Fruit fly (Drosophila melanogaster) whole organism, embryonic: ENCODE data around the gene CG14196.

Source experiments
- Awh ChIP-seq: fragments of 200-800 bp; sonication (Bioruptor generic); IDR thresholded peaks from 2 replicates; pipeline ENCODE4, ENCODE4 v1.3.6; 2022; ENCODE audit warnings: missing biosample characterization, missing genetic modification characterization
- Bdp1 ChIP-seq: fragments of 200-800 bp; sonication (Bioruptor generic); optimal IDR thresholded peaks from 3 replicates; lab custom pipeline; 2016; ENCODE audit warnings: missing biosample characterization, missing genetic modification characterization
- CG10209 ChIP-seq: fragments of 200-800 bp; sonication (Bioruptor generic); optimal IDR thresholded peaks from 3 replicates; lab custom pipeline; 2017; ENCODE audit warnings: missing biosample characterization, mild to moderate bottlenecking, missing genetic modification characterization, missing genetic modification reagents
- CG10543 ChIP-seq: fragments of 200-800 bp; sonication (Bioruptor generic); optimal IDR thresholded peaks from 3 replicates; lab custom pipeline; 2017; ENCODE audit warnings: missing biosample characterization, mild to moderate bottlenecking, missing genetic modification characterization, moderate library complexity
- CG14860 ChIP-seq: fragments of 200-800 bp; sonication (Bioruptor generic); IDR thresholded peaks from 3 replicates; pipeline ENCODE4 v1.3.6; 2022; ENCODE audit warnings: missing biosample characterization, missing genetic modification characterization; ENCODE audit not compliant: partially characterized antibody
- CG1529 ChIP-seq: fragments of 200-800 bp; sonication (Bioruptor generic); optimal IDR thresholded peaks from 3 replicates; lab custom pipeline; 2018; ENCODE audit warnings: missing biosample characterization, missing genetic modification characterization
- CG16813 ChIP-seq: fragments of 200-800 bp; sonication (Bioruptor generic); IDR thresholded peaks from 3 replicates; pipeline ENCODE4 v1.3.6; 2022; ENCODE audit warnings: missing biosample characterization, missing genetic modification characterization; ENCODE audit not compliant: partially characterized antibody
- CG16863 ChIP-seq: fragments of 200-800 bp; sonication (Bioruptor generic); optimal IDR thresholded peaks from 3 replicates; lab custom pipeline; 2016; ENCODE audit warnings: missing biosample characterization, missing genetic modification characterization
- CG17361 ChIP-seq: fragments of 200-800 bp; sonication (Bioruptor generic); IDR thresholded peaks from 3 replicates; pipeline ENCODE4 v1.3.6; 2022; ENCODE audit warnings: missing biosample characterization, missing genetic modification characterization
- CG17385 ChIP-seq: fragments of 200-800 bp; sonication (Bioruptor generic); optimal IDR thresholded peaks from 3 replicates; lab custom pipeline; 2018; ENCODE audit warnings: missing biosample characterization, mild to moderate bottlenecking, missing genetic modification characterization
- CG17912 ChIP-seq: fragments of 200-800 bp; sonication (Bioruptor generic); optimal IDR thresholded peaks from 2 replicates; lab custom pipeline; 2018; ENCODE audit warnings: missing biosample characterization, mild to moderate bottlenecking, missing genetic modification characterization
- CG1832 ChIP-seq: fragments of 200-800 bp; sonication (Bioruptor generic); optimal IDR thresholded peaks from 2 replicates; lab custom pipeline; 2017; ENCODE audit warnings: missing biosample characterization, mild to moderate bottlenecking, missing genetic modification characterization, inconsistent platforms
- CG18619 ChIP-seq: fragments of 200-800 bp; sonication (Bioruptor generic); optimal IDR thresholded peaks from 3 replicates; lab custom pipeline; 2017; ENCODE audit warnings: missing biosample characterization, mild to moderate bottlenecking, missing genetic modification characterization
- CG2120 ChIP-seq: fragments of 200-800 bp; sonication (Bioruptor generic); optimal IDR thresholded peaks from 3 replicates; lab custom pipeline; 2016; ENCODE audit warnings: missing biosample characterization, missing genetic modification characterization
- CG32767 ChIP-seq: fragments of 200-800 bp; sonication (Bioruptor generic); IDR thresholded peaks from 2 replicates; pipeline ENCODE4 v1.3.6; 2022; ENCODE audit warnings: missing biosample characterization, missing genetic modification characterization
- CG33557 ChIP-seq: fragments of 200-800 bp; sonication (Bioruptor generic); optimal IDR thresholded peaks from 2 replicates; lab custom pipeline; 2019; ENCODE audit warnings: missing biosample characterization, mild to moderate bottlenecking, missing genetic modification characterization, moderate library complexity
- CG6791 ChIP-seq: fragments of 200-800 bp; sonication (Bioruptor generic); IDR thresholded peaks from 3 replicates; pipeline ENCODE4 v1.3.6; 2022; ENCODE audit warnings: missing biosample characterization, missing genetic modification characterization; ENCODE audit not compliant: partially characterized antibody
- CG8089 ChIP-seq: fragments of 200-800 bp; sonication (Bioruptor generic); optimal IDR thresholded peaks from 3 replicates; lab custom pipeline; 2016; ENCODE audit warnings: missing biosample characterization, missing genetic modification characterization
- CG8388 ChIP-seq: fragments of 200-800 bp; sonication (Bioruptor generic); optimal IDR thresholded peaks from 2 replicates; lab custom pipeline; 2019; ENCODE audit warnings: missing biosample characterization, mild to moderate bottlenecking, missing genetic modification characterization, moderate library complexity
- CG8765 ChIP-seq: fragments of 200-800 bp; sonication (Bioruptor generic); IDR thresholded peaks from 2 replicates; pipeline ENCODE4 v1.3.6; 2022; ENCODE audit warnings: missing biosample characterization, missing genetic modification characterization
- CG8944 ChIP-seq: fragments of 200-800 bp; sonication (Bioruptor generic); optimal IDR thresholded peaks from 3 replicates; lab custom pipeline; 2016; ENCODE audit warnings: missing biosample characterization, missing genetic modification characterization
- E2f2 ChIP-seq: fragments of 200-800 bp; sonication (Bioruptor generic); IDR thresholded peaks from 2 replicates; pipeline ENCODE4 v1.3.6; 2022; ENCODE audit warnings: missing biosample characterization, missing genetic modification characterization
- Hey ChIP-seq: fragments of 200-800 bp; sonication (Bioruptor generic); optimal IDR thresholded peaks from 3 replicates; lab custom pipeline; 2018; ENCODE audit warnings: missing biosample characterization, mild to moderate bottlenecking, missing genetic modification characterization
- Hr51 ChIP-seq, 2 experiments: fragments of 200-800 bp; sonication (Bioruptor generic); optimal IDR thresholded peaks; 2 replicates in 1 of 2; 3 replicates in 1 of 2; lab custom pipeline; 2016 to 2018; ENCODE audit warnings: missing biosample characterization in 2 of 2, missing genetic modification characterization in 2 of 2, mild to moderate bottlenecking in 1 of 2, moderate library complexity in 1 of 2
- Mes4 ChIP-seq: fragments of 200-800 bp; sonication (Bioruptor generic); optimal IDR thresholded peaks from 2 replicates; lab custom pipeline; 2016; ENCODE audit warnings: missing biosample characterization, missing genetic modification characterization
- PHDP ChIP-seq: fragments of 200-800 bp; sonication (Bioruptor generic); optimal IDR thresholded peaks from 3 replicates; lab custom pipeline; 2018; ENCODE audit warnings: missing biosample characterization, mild to moderate bottlenecking, missing genetic modification characterization, moderate library complexity
- Sin3A ChIP-seq: fragments of >200 bp; optimal IDR thresholded peaks from 2 replicates; lab custom pipeline; 2018
- Six4 ChIP-seq: fragments of 200-800 bp; sonication (Bioruptor generic); optimal IDR thresholded peaks from 2 replicates; lab custom pipeline; 2016; ENCODE audit warnings: missing biosample characterization, missing genetic modification characterization
- Sox102F ChIP-seq: fragments of 200-800 bp; sonication (Bioruptor generic); optimal IDR thresholded peaks from 2 replicates; lab custom pipeline; 2018; ENCODE audit warnings: missing biosample characterization, mild to moderate bottlenecking, missing genetic modification characterization, moderate library complexity
- Sry-β ChIP-seq: fragments of 200-800 bp; sonication (Bioruptor generic); optimal IDR thresholded peaks from 2 replicates; lab custom pipeline; 2018; ENCODE audit warnings: missing biosample characterization, mild to moderate bottlenecking, missing genetic modification characterization, moderate library complexity
- Stat92E ChIP-seq, 3 experiments: fragments of >200 bp in 2 of 3; fragments of 200-800 bp in 1 of 3; sonication (Bioruptor generic) in 1 of 3; optimal IDR thresholded peaks; 2 replicates each; lab custom pipeline; 2017 to 2019; ENCODE audit warnings: missing biosample characterization in 3 of 3, missing genetic modification characterization in 3 of 3, mild to moderate bottlenecking in 1 of 3, moderate library complexity in 1 of 3
- TFAM ChIP-seq: fragments of 200-800 bp; sonication (Bioruptor generic); optimal IDR thresholded peaks from 2 replicates; lab custom pipeline; 2017; ENCODE audit warnings: missing biosample characterization, missing genetic modification characterization, inconsistent platforms
- Tbp ChIP-seq: fragments of >200 bp; optimal IDR thresholded peaks from 2 replicates; lab custom pipeline; 2018; ENCODE audit warnings: missing biosample characterization, missing genetic modification characterization
- amos ChIP-seq: fragments of 200-800 bp; sonication (Bioruptor generic); IDR thresholded peaks from 2 replicates; pipeline ENCODE4 v1.3.6; 2022; ENCODE audit warnings: missing biosample characterization, missing genetic modification characterization; ENCODE audit not compliant: partially characterized antibody
- ash1 ChIP-seq: fragments of 200-800 bp; sonication (Bioruptor generic); optimal IDR thresholded peaks from 2 replicates; lab custom pipeline; 2018; ENCODE audit warnings: missing biosample characterization, mild to moderate bottlenecking, missing genetic modification characterization
- cad ChIP-seq: fragments of >200 bp; optimal IDR thresholded peaks from 2 replicates; lab custom pipeline; 2017; ENCODE audit warnings: missing biosample characterization, missing genetic modification characterization
- corto ChIP-seq: fragments of 200-800 bp; sonication (Bioruptor generic); optimal IDR thresholded peaks from 2 replicates; lab custom pipeline; 2016; ENCODE audit warnings: missing biosample characterization, mild to moderate bottlenecking, missing genetic modification characterization, moderate library complexity
- en ChIP-seq: fragments of 200-800 bp; sonication (Bioruptor generic); optimal IDR thresholded peaks from 2 replicates; lab custom pipeline; 2016; ENCODE audit warnings: missing biosample characterization, missing genetic modification characterization
- gcm ChIP-seq: fragments of 200-800 bp; sonication (Bioruptor generic); optimal IDR thresholded peaks from 2 replicates; lab custom pipeline; 2019; ENCODE audit warnings: missing biosample characterization, mild to moderate bottlenecking, missing genetic modification characterization, moderate library complexity
- her ChIP-seq: fragments of 200-800 bp; sonication (Bioruptor generic); optimal IDR thresholded peaks from 2 replicates; lab custom pipeline; 2016; ENCODE audit warnings: missing biosample characterization, missing genetic modification characterization
- lov ChIP-seq, 2 experiments: fragments of 200-800 bp in 1 of 2; fragments of >200 bp in 1 of 2; sonication (Bioruptor generic) in 1 of 2; IDR thresholded peaks in 1 of 2; optimal IDR thresholded peaks in 1 of 2; 2 replicates in 1 of 2; 3 replicates in 1 of 2; pipeline versions ENCODE4 v1.3.6 to Lab custom; 2017 to 2022; ENCODE audit warnings: missing biosample characterization in 1 of 2, missing genetic modification characterization in 1 of 2
- nau ChIP-seq: fragments of 200-800 bp; sonication (Bioruptor generic); optimal IDR thresholded peaks from 3 replicates; lab custom pipeline; 2017; ENCODE audit warnings: missing biosample characterization, mild to moderate bottlenecking, missing genetic modification characterization, missing genetic modification reagents
- odd ChIP-seq: fragments of 200-800 bp; sonication (Bioruptor generic); optimal IDR thresholded peaks from 2 replicates; lab custom pipeline; 2017; ENCODE audit warnings: missing biosample characterization, mild to moderate bottlenecking, missing genetic modification characterization
- pita ChIP-seq: fragments of 200-800 bp; sonication (Bioruptor generic); optimal IDR thresholded peaks from 2 replicates; lab custom pipeline; 2017; ENCODE audit warnings: missing biosample characterization, mild to moderate bottlenecking, missing genetic modification characterization
- pzg ChIP-seq: fragments of 200-800 bp; sonication (Bioruptor generic); optimal IDR thresholded peaks from 3 replicates; lab custom pipeline; 2018; ENCODE audit warnings: missing biosample characterization, mild to moderate bottlenecking, missing genetic modification characterization, moderate library complexity
- sens ChIP-seq: fragments of 200-800 bp; sonication (Bioruptor generic); peaks from one replicate; lab custom pipeline; 2016; ENCODE audit warnings: missing biosample characterization, missing genetic modification characterization
- seq ChIP-seq: fragments of 200-800 bp; sonication (Bioruptor generic); IDR thresholded peaks from 2 replicates; pipeline ENCODE4 v1.3.6; 2022; ENCODE audit warnings: missing biosample characterization, missing genetic modification characterization
- slbo ChIP-seq: fragments of 200-800 bp; sonication (Bioruptor generic); IDR thresholded peaks from 2 replicates; pipeline ENCODE4 v1.3.6; 2022; ENCODE audit warnings: missing biosample characterization, missing genetic modification characterization
- tgo ChIP-seq: fragments of 200-800 bp; sonication (Bioruptor generic); IDR thresholded peaks from 3 replicates; pipeline ENCODE4 v1.3.6; 2022; ENCODE audit warnings: missing biosample characterization, missing genetic modification characterization
- zen2 ChIP-seq: fragments of 200-800 bp; sonication (Bioruptor generic); IDR thresholded peaks from 3 replicates; pipeline ENCODE4 v1.3.6; 2022; ENCODE audit warnings: missing biosample characterization, missing genetic modification characterization; ENCODE audit not compliant: partially characterized antibody

Gene CG14196

dm6 chrX:19187624-19188085 is 54.0 kb downstream of the CG14196 start, which contains the start of gene Mec2 (continued):
- peak; percentile 38 for TF ChIP-seq CG10543 (GFP tag; lab: Kevin White, UChicago)
- TF ChIP-seq CG2120 (GFP tag; lab: Kevin White, UChicago) = peak; percentile 77
- TF ChIP-seq gcm (GFP tag; lab: Kevin White, UChicago) = no peak
- TF ChIP-seq CG16813 (GFP tag; lab: Robert Waterston, UW) = no peak
- TF ChIP-seq lov (optimal IDR thresholded peaks at IDR 0.05; lab: Kevin White, UChicago) = no peak
- no peak for TF ChIP-seq lov (GFP tag; IDR thresholded peaks at IDR 0.05; lab: Robert Waterston, UW)
- TF ChIP-seq CG8089 = peak; percentile 4
- peak; percentile 52 for TF ChIP-seq corto (GFP tag; lab: Kevin White, UChicago)
- no peak for TF ChIP-seq pita (GFP tag; lab: Kevin White, UChicago)
- no peak for TF ChIP-seq CG17912
- TF ChIP-seq Hr51 (GFP tag; optimal IDR thresholded peaks at IDR 0.05; lab: Kevin White, UChicago) = peak in 1 of 2 experiments; percentile 34
- TF ChIP-seq tgo = peak; percentile 55
- peak; percentile 86 for TF ChIP-seq sens (GFP tag; lab: Kevin White, UChicago)
- TF ChIP-seq Tbp = no peak
- no peak for TF ChIP-seq pzg
- peak; percentile 12 for TF ChIP-seq CG1529
- TF ChIP-seq PHDP (tag; lab: Kevin White, UChicago) = peak; percentile 50
- no peak for TF ChIP-seq CG1832 (GFP tag; lab: Kevin White, UChicago)
- TF ChIP-seq CG8765 = no peak
- no peak for TF ChIP-seq ash1 (GFP tag; lab: Kevin White, UChicago)
- no peak for TF ChIP-seq cad (GFP tag; lab: Kevin White, UChicago)
- no peak for TF ChIP-seq CG17361
- TF ChIP-seq TFAM (GFP tag; lab: Kevin White, UChicago) = no peak
- no peak for TF ChIP-seq zen2 (GFP tag; lab: Robert Waterston, UW)
- TF ChIP-seq CG32767 (GFP tag; lab: Robert Waterston, UW) = peak; percentile 37; the same call in 1 of the 2 replicates
- peak; percentile 41 for TF ChIP-seq CG8944 (GFP tag; lab: Kevin White, UChicago)
- 0 out of 2 replicates have a peak, but pooled peaks have one; percentile 14 for TF ChIP-seq Awh (GFP tag; lab: Robert Waterston, UW)
- TF ChIP-seq Sry-β (GFP tag; lab: Kevin White, UChicago) = no peak
- TF ChIP-seq Bdp1 (GFP tag; lab: Kevin White, UChicago) = peak; percentile 10
- TF ChIP-seq Sin3A = no peak
- no peak for TF ChIP-seq CG6791 (GFP tag; lab: Robert Waterston, UW)
- TF ChIP-seq CG8388 (GFP tag; lab: Kevin White, UChicago) = peak; percentile 46
- TF ChIP-seq Stat92E (GFP tag; optimal IDR thresholded peaks at IDR 0.05; lab: Kevin White, UChicago) = no peak
- TF ChIP-seq CG10209 (GFP tag; lab: Kevin White, UChicago) = no peak
- no peak for TF ChIP-seq en (GFP tag; lab: Kevin White, UChicago)
- peak; percentile 54 for TF ChIP-seq CG16863 (GFP tag; lab: Kevin White, UChicago)
- peak; percentile 17 for TF ChIP-seq Mes4 (GFP tag; lab: Kevin White, UChicago)
- TF ChIP-seq Six4 = no peak
- TF ChIP-seq amos = no peak
- peak; percentile 84 for TF ChIP-seq slbo
- peak; percentile 47; the same call in 1 of the 2 replicates for TF ChIP-seq seq
- TF ChIP-seq her (GFP tag; lab: Kevin White, UChicago) = peak; percentile 30
- peak; percentile 30 for TF ChIP-seq CG18619 (GFP tag; lab: Kevin White, UChicago)
- peak; percentile 39; the same call in 1 of the 2 replicates for TF ChIP-seq E2f2 (GFP tag; lab: Robert Waterston, UW)
- no peak for TF ChIP-seq CG33557 (GFP tag; lab: Kevin White, UChicago)
- no peak for TF ChIP-seq nau (GFP tag; lab: Kevin White, UChicago)
- TF ChIP-seq CG14860 (GFP tag; lab: Robert Waterston, UW) = no peak
- peak; percentile 41 for TF ChIP-seq CG17385 (GFP tag; lab: Kevin White, UChicago)
- TF ChIP-seq odd (GFP tag; lab: Kevin White, UChicago) = no peak
- TF ChIP-seq Hey (tag; lab: Kevin White, UChicago) = no peak
- peak; percentile 73 for TF ChIP-seq Sox102F (GFP tag; lab: Kevin White, UChicago)
